Worm (Caenorhabditis elegans) whole organism, L4 larva: ENCODE measurements around the gene crp-1.

Experiments used
- F26F4.8 ChIP-seq: fragments of 200-800 bp; sonication (Bioruptor generic); conservative IDR thresholded peaks from 2 replicates; pipeline ENCODE4 v1.3.6; 2022; ENCODE audit warnings: missing genetic modification characterization, missing compliant biosample characterization
- F44E2.7 ChIP-seq: fragments of 200-800 bp; sonication (Bioruptor generic); IDR thresholded peaks from 2 replicates; pipeline ENCODE4 v2.1.2; 2022; ENCODE audit warnings: missing genetic modification characterization, missing compliant biosample characterization
- F49E8.2 ChIP-seq: sonication (generic microtip); optimal IDR thresholded peaks from 2 replicates; lab custom pipeline; 2016; ENCODE audit warnings: missing compliant biosample characterization, mild to moderate bottlenecking, missing genetic modification characterization, borderline replicate concordance
- T20F7.1 ChIP-seq: fragments of 200-800 bp; sonication (Bioruptor generic); optimal IDR thresholded peaks from 2 replicates; lab custom pipeline; 2018; ENCODE audit warnings: mild to moderate bottlenecking, missing genetic modification characterization, missing compliant biosample characterization
- T26A8.4 ChIP-seq: fragments of 200-800 bp; sonication (Bioruptor generic); IDR thresholded peaks from 2 replicates; pipeline ENCODE4 v1.3.6; 2022; ENCODE audit warnings: missing genetic modification characterization, missing compliant biosample characterization
- Y48G9A.11 ChIP-seq: fragments of 200-800 bp; sonication (Bioruptor generic); IDR thresholded peaks from 2 replicates; pipeline ENCODE4 v1.3.6; 2022; ENCODE audit warnings: missing genetic modification reagents, missing genetic modification characterization, missing compliant biosample characterization
- Y5F2A.4 ChIP-seq: fragments of 200-800 bp; sonication (Bioruptor generic); optimal IDR thresholded peaks from 2 replicates; lab custom pipeline; 2018; ENCODE audit warnings: mild to moderate bottlenecking, missing genetic modification characterization, missing compliant biosample characterization
- Y75B8A.6 ChIP-seq: fragments of 200-800 bp; sonication (Bioruptor generic); IDR thresholded peaks from 2 replicates; pipeline ENCODE4 v1.3.6; 2022; ENCODE audit warnings: missing genetic modification reagents, missing genetic modification characterization, missing compliant biosample characterization
- aha-1 ChIP-seq: fragments of 150-350 bp; peaks from one replicate; lab custom pipeline; 2014; ENCODE audit warnings: missing biosample characterization, missing genetic modification characterization
- attf-4 ChIP-seq: sonication (generic microtip); optimal IDR thresholded peaks from 3 replicates; lab custom pipeline; 2017; ENCODE audit warnings: missing biosample characterization, missing genetic modification characterization
- ceh-20 ChIP-seq: fragments of 200-800 bp; sonication (Bioruptor generic); IDR thresholded peaks from 2 replicates; pipeline ENCODE4 v1.3.6; 2022; ENCODE audit warnings: missing genetic modification reagents, missing genetic modification characterization, missing compliant biosample characterization
- ceh-28 ChIP-seq: fragments of 150-350 bp; optimal IDR thresholded peaks from 2 replicates; lab custom pipeline; 2014; ENCODE audit warnings: missing biosample characterization, missing genetic modification reagents, missing genetic modification characterization
- ceh-44 ChIP-seq: fragments of 200-800 bp; sonication (Bioruptor generic); IDR thresholded peaks from 2 replicates; pipeline ENCODE4 v1.3.6; 2022; ENCODE audit warnings: missing genetic modification reagents, missing genetic modification characterization, missing compliant biosample characterization
- ceh-62 ChIP-seq: sonication (generic microtip); optimal IDR thresholded peaks from 2 replicates; lab custom pipeline; 2017; ENCODE audit warnings: missing biosample characterization, missing genetic modification characterization
- ceh-82 ChIP-seq: sonication (generic microtip); optimal IDR thresholded peaks from 2 replicates; lab custom pipeline; 2017; ENCODE audit warnings: missing biosample characterization, missing genetic modification characterization
- cey-2 ChIP-seq: sonication (generic microtip); optimal IDR thresholded peaks from 3 replicates; lab custom pipeline; 2017; ENCODE audit warnings: missing genetic modification characterization, mild to moderate bottlenecking, missing compliant biosample characterization, antibody characterized with exemption, borderline replicate concordance; ENCODE audit not compliant: insufficient read depth
- dmd-6 ChIP-seq: fragments of 200-800 bp; sonication (Bioruptor generic); IDR thresholded peaks from 2 replicates; pipeline ENCODE4 v1.3.6; 2022; ENCODE audit warnings: missing genetic modification reagents, missing genetic modification characterization, missing compliant biosample characterization
- dmd-8 ChIP-seq: fragments of 200-800 bp; sonication (Bioruptor generic); IDR thresholded peaks from 2 replicates; pipeline ENCODE4 v1.3.6; 2022; ENCODE audit warnings: missing genetic modification characterization, missing compliant biosample characterization
- dpl-1 ChIP-seq: fragments of 150-350 bp; optimal IDR thresholded peaks from 2 replicates; lab custom pipeline; 2014; ENCODE audit warnings: missing biosample characterization, missing genetic modification reagents, missing genetic modification characterization
- fkh-10 ChIP-seq: fragments of 150-350 bp; optimal IDR thresholded peaks from 2 replicates; lab custom pipeline; 2014; ENCODE audit warnings: missing biosample characterization, missing genetic modification reagents, missing genetic modification characterization
- fos-1 ChIP-seq: fragments of 150-350 bp; optimal IDR thresholded peaks from 2 replicates; lab custom pipeline; 2014; ENCODE audit warnings: missing biosample characterization, missing genetic modification characterization
- gei-8 ChIP-seq: fragments of 200-800 bp; sonication (Bioruptor generic); optimal IDR thresholded peaks from 2 replicates; lab custom pipeline; 2018; ENCODE audit warnings: mild to moderate bottlenecking, missing genetic modification characterization, missing compliant biosample characterization
- lin-15B ChIP-seq: fragments of 150-350 bp; sonication (generic microtip); optimal IDR thresholded peaks from 3 replicates; lab custom pipeline; 2014; ENCODE audit warnings: missing biosample characterization, missing genetic modification characterization
- lin-29 ChIP-seq: fragments of 200-800 bp; sonication (Bioruptor generic); IDR thresholded peaks from 2 replicates; pipeline ENCODE4 v1.3.6; 2022; ENCODE audit warnings: missing genetic modification reagents, missing genetic modification characterization, missing compliant biosample characterization
- lin-38 ChIP-seq: fragments of 200-800 bp; sonication (Bioruptor generic); IDR thresholded peaks from 2 replicates; pipeline ENCODE4 v1.3.6; 2022; ENCODE audit warnings: missing genetic modification reagents, missing genetic modification characterization, missing compliant biosample characterization
- lir-3 ChIP-seq: sonication (generic microtip); optimal IDR thresholded peaks from 2 replicates; lab custom pipeline; 2016; ENCODE audit warnings: mild to moderate bottlenecking, missing genetic modification characterization, missing compliant biosample characterization
- mdt-29 ChIP-seq: fragments of 200-800 bp; sonication (Bioruptor generic); IDR thresholded peaks from 2 replicates; pipeline ENCODE4 v1.3.6; 2022; ENCODE audit warnings: missing genetic modification reagents, missing genetic modification characterization, missing compliant biosample characterization
- mxl-3 ChIP-seq: fragments of 200-800 bp; sonication (Bioruptor generic); optimal IDR thresholded peaks from 2 replicates; lab custom pipeline; 2018; ENCODE audit warnings: mild to moderate bottlenecking, missing genetic modification characterization, missing compliant biosample characterization
- nhr-10 ChIP-seq: fragments of 150-350 bp; optimal IDR thresholded peaks from 2 replicates; lab custom pipeline; 2014; ENCODE audit warnings: missing biosample characterization, missing genetic modification characterization
- nhr-42 ChIP-seq: fragments of 200-800 bp; sonication (Bioruptor generic); IDR thresholded peaks from 2 replicates; pipeline ENCODE4 v1.3.6; 2022; ENCODE audit warnings: missing genetic modification characterization, missing compliant biosample characterization
- nhr-48 ChIP-seq: sonication (generic microtip); optimal IDR thresholded peaks from 2 replicates; lab custom pipeline; 2016; ENCODE audit warnings: mild to moderate bottlenecking, missing genetic modification characterization, missing compliant biosample characterization
- pha-4 ChIP-seq, 2 experiments: fragments of 150-350 bp in 1 of 2; fragments of 200-800 bp in 1 of 2; sonication (Bioruptor generic) in 1 of 2; IDR thresholded peaks in 1 of 2; optimal IDR thresholded peaks in 1 of 2; 2 replicates each; pipeline versions ENCODE4 v1.3.6 to Lab custom; 2014 to 2022; ENCODE audit warnings: missing genetic modification characterization in 2 of 2, missing genetic modification reagents in 2 of 2, missing biosample characterization in 1 of 2, missing compliant biosample characterization in 1 of 2
- rbr-2 ChIP-seq: sonication (generic microtip); optimal IDR thresholded peaks from 2 replicates; lab custom pipeline; 2016; ENCODE audit warnings: missing genotype, missing genetic modification characterization, missing compliant biosample characterization
- sdz-12 ChIP-seq: fragments of 200-800 bp; sonication (Bioruptor generic); optimal IDR thresholded peaks from 2 replicates; lab custom pipeline; 2018; ENCODE audit warnings: mild to moderate bottlenecking, missing genetic modification characterization, missing compliant biosample characterization
- set-16 ChIP-seq: fragments of 200-800 bp; sonication (Bioruptor generic); IDR thresholded peaks from 2 replicates; pipeline ENCODE4 v1.3.6; 2022; ENCODE audit warnings: missing genetic modification reagents, missing genetic modification characterization, missing compliant biosample characterization
- snpc-4 ChIP-seq: fragments of 150-350 bp; optimal IDR thresholded peaks from 2 replicates; lab custom pipeline; 2014; ENCODE audit warnings: missing biosample characterization, missing genetic modification characterization
- spr-1 ChIP-seq: sonication (generic microtip); optimal IDR thresholded peaks from 2 replicates; lab custom pipeline; 2016; ENCODE audit warnings: mild to moderate bottlenecking, missing genetic modification characterization, missing compliant biosample characterization
- tag-97 ChIP-seq: fragments of 200-800 bp; sonication (Bioruptor generic); IDR thresholded peaks from 2 replicates; pipeline ENCODE4 v1.3.6; 2022; ENCODE audit warnings: missing genetic modification characterization, missing compliant biosample characterization
- tra-1 ChIP-seq: fragments of 200-800 bp; sonication (Bioruptor generic); IDR thresholded peaks from 2 replicates; pipeline ENCODE4 v1.3.6; 2022; ENCODE audit warnings: missing genetic modification reagents, missing genetic modification characterization, missing compliant biosample characterization
- unc-130 ChIP-seq: sonication (generic microtip); optimal IDR thresholded peaks from 2 replicates; lab custom pipeline; 2016; ENCODE audit warnings: missing genetic modification reagents, missing genetic modification characterization, missing compliant biosample characterization
- unc-62 ChIP-seq, 3 experiments: fragments of 150-350 bp in 1 of 3; sonication (generic microtip); optimal IDR thresholded peaks in 2 of 3; peaks in 1 of 3; 1 replicate in 1 of 3; 2 replicates in 2 of 3; lab custom pipeline; 2014 to 2017; ENCODE audit warnings: missing biosample characterization in 3 of 3, missing genetic modification characterization in 3 of 3, missing genetic modification reagents in 3 of 3, missing genotype in 1 of 3
- vab-7 ChIP-seq: fragments of 200-800 bp; sonication (Bioruptor generic); IDR thresholded peaks from 2 replicates; pipeline ENCODE4 v1.3.6; 2022; ENCODE audit warnings: missing genetic modification reagents, missing genetic modification characterization, missing compliant biosample characterization
- zag-1 ChIP-seq: fragments of 150-350 bp; optimal IDR thresholded peaks from 2 replicates; lab custom pipeline; 2014; ENCODE audit warnings: missing biosample characterization, missing genetic modification characterization
- zfp-3 ChIP-seq: fragments of 200-800 bp; sonication (Bioruptor generic); conservative IDR thresholded peaks from 2 replicates; pipeline ENCODE4 v1.3.6; 2022; ENCODE audit warnings: missing genetic modification reagents, missing genetic modification characterization, missing compliant biosample characterization
- zip-11 ChIP-seq: fragments of 200-800 bp; sonication (Bioruptor generic); IDR thresholded peaks from 2 replicates; pipeline ENCODE4 v1.3.6; 2022; ENCODE audit warnings: missing genetic modification characterization, missing compliant biosample characterization

crp-1 gene

DNA sequence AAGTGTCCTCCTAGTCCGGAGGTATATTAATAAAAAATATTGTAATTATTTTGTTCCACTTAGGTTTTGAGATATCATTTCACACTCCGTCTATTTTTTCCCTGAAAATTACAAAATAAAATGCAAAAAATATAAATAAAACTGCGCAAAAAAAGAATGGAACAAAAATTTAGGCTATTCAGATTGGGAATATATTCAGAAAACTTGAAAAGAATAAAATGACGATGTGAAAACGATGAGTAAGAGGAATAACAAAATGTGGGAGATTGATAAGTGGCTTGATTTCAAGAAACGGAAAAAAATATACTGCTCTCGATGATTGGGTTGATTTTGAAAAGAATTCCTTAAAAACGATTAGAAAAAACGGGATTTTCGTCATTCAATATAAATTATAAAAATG, 35.9 kb downstream of the crp-1 start, which contains the start of gene dmsr-8:
dmsr-8 (minus strand) TSS at position 101 of the 400 bp plus-strand sequence.
- TF ChIP-seq unc-62 (GFP tag; optimal IDR thresholded peaks at IDR 0.05 in 1 of 2; lab: Kevin White, UChicago) (peak in 1 of 2 experiments; percentile 61), unc-62 (tag; optimal IDR thresholded peaks at IDR 0.05; lab: Kevin White, UChicago) (no peak), ceh-82 (tag; lab: Kevin White, UChicago) (no peak)

ce11 chrV:10516702-10517101, 38.3 kb downstream of the crp-1 start:
- TF ChIP-seq fkh-10: no peak
- no peak for TF ChIP-seq snpc-4 (tag; lab: Kevin White, UChicago)
- TF ChIP-seq unc-62 (GFP tag; optimal IDR thresholded peaks at IDR 0.05 in 1 of 2; lab: Kevin White, UChicago): peak in 1 of 2 experiments; percentile 96
- no peak for TF ChIP-seq unc-62 (tag; optimal IDR thresholded peaks at IDR 0.05; lab: Kevin White, UChicago)
- no peak for TF ChIP-seq F44E2.7
- no peak for TF ChIP-seq lin-15B (tag; lab: Kevin White, UChicago)
- TF ChIP-seq, all 104 proteins: peak for 1

- TF ChIP-seq mxl-3 (GFP tag; lab: Kevin White, UChicago) (peak; percentile 31), aha-1 (tag; lab: Kevin White, UChicago) (peak; percentile 42), vab-7 (no peak), nhr-10 (tag; lab: Kevin White, UChicago) (no peak), ceh-82 (tag; lab: Kevin White, UChicago) (no peak), F49E8.2 (tag; lab: Kevin White, UChicago) (no peak), ceh-62 (tag; lab: Kevin White, UChicago) (no peak), tra-1 (GFP tag; lab: Robert Waterston, UW) (0 out of 2 replicates have a peak, but pooled peaks have one; percentile 50), unc-62 (GFP tag; optimal IDR thresholded peaks at IDR 0.05 in 1 of 2; lab: Kevin White, UChicago) (peak in 1 of 2 experiments; percentile 92), unc-62 (tag; optimal IDR thresholded peaks at IDR 0.05; lab: Kevin White, UChicago) (no peak), ceh-28 (tag; lab: Kevin White, UChicago) (no peak), Y5F2A.4 (GFP tag; lab: Kevin White, UChicago) (no peak), nhr-42 (GFP tag; lab: Robert Waterston, UW) (no peak), attf-4 (tag; lab: Kevin White, UChicago) (no peak), dmd-8 (GFP tag; lab: Robert Waterston, UW) (no peak), rbr-2 (tag; lab: Kevin White, UChicago) (peak; percentile 48), F26F4.8 (GFP tag; lab: Robert Waterston, UW) (no peak), zip-11 (no peak), unc-130 (GFP tag; lab: Kevin White, UChicago) (peak; percentile 74), cey-2 (tag; lab: Kevin White, UChicago) (no peak), T26A8.4 (GFP tag; lab: Robert Waterston, UW) (no peak; the same call in 1 of the 2 replicates), sdz-12 (GFP tag; lab: Kevin White, UChicago) (peak; percentile 41), mdt-29 (GFP tag; lab: Robert Waterston, UW) (no peak), T20F7.1 (GFP tag; lab: Kevin White, UChicago) (no peak), lin-38 (GFP tag; lab: Robert Waterston, UW) (peak; percentile 63), zag-1 (tag; lab: Kevin White, UChicago) (no peak), fos-1 (tag; lab: Kevin White, UChicago) (no peak), Y48G9A.11 (GFP tag; lab: Robert Waterston, UW) (peak; percentile 48), tag-97 (0 out of 2 replicates have a peak, but pooled peaks have one; percentile 31), spr-1 (tag; lab: Kevin White, UChicago) (no peak), lir-3 (tag; lab: Kevin White, UChicago) (no peak), dpl-1 (peak; percentile 73), dmd-6 (GFP tag; lab: Robert Waterston, UW) (peak; percentile 61), nhr-48 (tag; lab: Kevin White, UChicago) (peak; percentile 31), ceh-44 (GFP tag; lab: Robert Waterston, UW) (no peak), gei-8 (GFP tag; lab: Kevin White, UChicago) (no peak), ceh-20 (no peak), pha-4 (GFP tag; IDR thresholded peaks at IDR 0.05; lab: Robert Waterston, UW) (no peak; the same call in 1 of the 2 replicates), pha-4 (tag; optimal IDR thresholded peaks at IDR 0.05; lab: Kevin White, UChicago) (no peak), lin-29 (no peak), F44E2.7 (no peak), zfp-3 (GFP tag; lab: Robert Waterston, UW) (peak; percentile 46; the same call in 1 of the 2 replicates), set-16 (GFP tag; lab: Robert Waterston, UW) (no peak), Y75B8A.6 (GFP tag; lab: Robert Waterston, UW) (no peak)
Observed at ce11 chrV:10525902-10526301, 47.5 kb downstream of the crp-1 start, which contains the start of the genes C35A5.8 and hda-11. C35A5.8 (minus strand) TSS chrV:10525908. hda-11 (plus strand) TSS chrV:10526184.
